Worm (Caenorhabditis elegans) whole organism, L3 larva: ENCODE measurements around the gene C08E8.11.

Source experiments
- ama-1 ChIP-seq: fragments of 150-350 bp; optimal IDR thresholded peaks from 2 replicates; lab custom pipeline; 2018
- ceh-82 ChIP-seq: fragments of 150-350 bp; optimal IDR thresholded peaks from 2 replicates; lab custom pipeline; 2014; ENCODE audit warnings: missing biosample characterization, missing genetic modification characterization
- jun-1 ChIP-seq: fragments of 150-350 bp; optimal IDR thresholded peaks from 2 replicates; lab custom pipeline; 2014; ENCODE audit warnings: missing biosample characterization, missing genetic modification reagents, missing genetic modification characterization
- nhr-11 ChIP-seq: fragments of 150-350 bp; optimal IDR thresholded peaks from 2 replicates; lab custom pipeline; 2014; ENCODE audit warnings: missing biosample characterization, missing genetic modification characterization
- nhr-237 ChIP-seq: fragments of 150-350 bp; optimal IDR thresholded peaks from 2 replicates; lab custom pipeline; 2014; ENCODE audit warnings: missing biosample characterization, missing genetic modification characterization
- pqm-1 ChIP-seq: fragments of 150-350 bp; optimal IDR thresholded peaks from 2 replicates; lab custom pipeline; 2017; ENCODE audit warnings: missing biosample characterization, missing genetic modification characterization, inconsistent platforms

ce11 chrV:18355742-18356141, 4.9 kb downstream of the C08E8.11 start, which contains the start of gene C08E8.2:
- no peak for TF ChIP-seq ceh-82 (tag; lab: Kevin White, UChicago)
- no peak for TF ChIP-seq pqm-1 (tag; lab: Kevin White, UChicago)
- TF ChIP-seq ama-1 (lab: Kevin White, UChicago): no peak
- TF ChIP-seq nhr-11 (tag; lab: Kevin White, UChicago): no peak
- TF ChIP-seq nhr-237: no peak
- no peak for TF ChIP-seq jun-1 (tag; lab: Kevin White, UChicago)
